Worm (Caenorhabditis elegans) whole organism, early embryonic: Measurements from ENCODE around the gene K08E3.2.

Experiments used
- B0310.2 ChIP-seq: sonication (generic microtip); optimal IDR thresholded peaks from 2 replicates; lab custom pipeline; 2016; ENCODE audit warnings: mild to moderate bottlenecking, missing genetic modification characterization, missing compliant biosample characterization
- F13C5.2 ChIP-seq: sonication (generic microtip); optimal IDR thresholded peaks from 2 replicates; lab custom pipeline; 2017; ENCODE audit warnings: mild to moderate bottlenecking, missing genetic modification characterization, inconsistent platforms, missing compliant biosample characterization
- aly-1 ChIP-seq: sonication (generic microtip); optimal IDR thresholded peaks from 2 replicates; lab custom pipeline; 2016; ENCODE audit warnings: missing genetic modification characterization, missing compliant biosample characterization
- ama-1 ChIP-seq: fragments of 150-350 bp; optimal IDR thresholded peaks from 2 replicates; lab custom pipeline; 2014
- ceh-13 ChIP-seq: fragments of 200-800 bp; sonication (Bioruptor generic); optimal IDR thresholded peaks from 2 replicates; lab custom pipeline; 2018; ENCODE audit warnings: mild to moderate bottlenecking, missing genetic modification characterization, missing compliant biosample characterization
- ceh-36 ChIP-seq: sonication (generic microtip); optimal IDR thresholded peaks from 2 replicates; lab custom pipeline; 2016; ENCODE audit warnings: missing genetic modification characterization, inconsistent platforms, missing compliant biosample characterization
- ets-7 ChIP-seq: sonication (generic microtip); optimal IDR thresholded peaks from 2 replicates; lab custom pipeline; 2016; ENCODE audit warnings: missing genotype, missing genetic modification characterization, missing compliant biosample characterization
- flt-1 ChIP-seq: fragments of 200-800 bp; sonication (Bioruptor generic); IDR thresholded peaks from 2 replicates; pipeline ENCODE4 v1.3.6; 2022; ENCODE audit warnings: missing genetic modification characterization, missing compliant biosample characterization
- hmbx-1 ChIP-seq: sonication (generic microtip); optimal IDR thresholded peaks from 2 replicates; lab custom pipeline; 2016; ENCODE audit warnings: mild to moderate bottlenecking, missing genetic modification characterization, missing compliant biosample characterization
- hmg-4 ChIP-seq: fragments of 200-800 bp; sonication (Bioruptor generic); optimal IDR thresholded peaks from 2 replicates; lab custom pipeline; 2018; ENCODE audit warnings: mild to moderate bottlenecking, missing genetic modification characterization, missing compliant biosample characterization
- hnd-1 ChIP-seq: sonication (generic microtip); optimal IDR thresholded peaks from 2 replicates; lab custom pipeline; 2016; ENCODE audit warnings: missing genetic modification characterization, missing compliant biosample characterization
- pes-1 ChIP-seq: fragments of 200-800 bp; sonication (Bioruptor generic); IDR thresholded peaks from 2 replicates; pipeline ENCODE4 v1.3.6; 2022; ENCODE audit warnings: missing genetic modification reagents, missing genetic modification characterization, missing compliant biosample characterization
- scrt-1 ChIP-seq: fragments of 200-800 bp; sonication (Bioruptor generic); IDR thresholded peaks from 2 replicates; pipeline ENCODE4 v1.3.6; 2022; ENCODE audit warnings: missing genetic modification characterization, missing compliant biosample characterization
- sea-1 ChIP-seq: fragments of 200-800 bp; sonication (Bioruptor generic); conservative IDR thresholded peaks from 2 replicates; pipeline ENCODE4 v1.3.6; 2022; ENCODE audit warnings: missing genetic modification characterization, missing compliant biosample characterization
- tbx-11 ChIP-seq: fragments of 200-800 bp; sonication (Bioruptor generic); IDR thresholded peaks from 2 replicates; pipeline ENCODE4 v1.3.6; 2022; ENCODE audit warnings: missing genetic modification characterization, missing compliant biosample characterization
- tbx-37 ChIP-seq: fragments of 200-800 bp; sonication (Bioruptor generic); conservative IDR thresholded peaks from 2 replicates; pipeline ENCODE4 v1.3.6; 2022; ENCODE audit warnings: missing genetic modification reagents, missing genetic modification characterization, missing compliant biosample characterization
- tra-4 ChIP-seq: sonication (generic microtip); optimal IDR thresholded peaks from 2 replicates; lab custom pipeline; 2017; ENCODE audit warnings: missing genetic modification characterization, missing compliant biosample characterization

Gene K08E3.2

ce11 chrIII:13710666-13711065, 37.8 kb downstream of the K08E3.2 start:
- TF ChIP-seq ceh-36 (no peak), scrt-1 (GFP tag; lab: Robert Waterston, UW) (no peak)

ce11 chrIII:13709122-13709521, 39.4 kb downstream of the K08E3.2 start:
- no peak for TF ChIP-seq ceh-13 (GFP tag; lab: Kevin White, UChicago)
- no peak for TF ChIP-seq ama-1
- no peak for TF ChIP-seq ets-7
- TF ChIP-seq scrt-1 (GFP tag; lab: Robert Waterston, UW), result no peak
- no peak for TF ChIP-seq ceh-36
- no peak for TF ChIP-seq flt-1 (GFP tag; lab: Robert Waterston, UW)
- TF ChIP-seq aly-1 (tag; lab: Kevin White, UChicago), result no peak
- TF ChIP-seq hmbx-1 (tag; lab: Kevin White, UChicago), result no peak
- no peak for TF ChIP-seq pes-1 (GFP tag; lab: Robert Waterston, UW)
- no peak for TF ChIP-seq sea-1 (GFP tag; lab: Robert Waterston, UW)
- no peak for TF ChIP-seq tra-4 (tag; lab: Kevin White, UChicago)
- no peak for TF ChIP-seq tbx-37
- no peak for TF ChIP-seq B0310.2 (tag; lab: Kevin White, UChicago)
- no peak for TF ChIP-seq F13C5.2 (tag; lab: Kevin White, UChicago)
- TF ChIP-seq hnd-1 (tag; lab: Kevin White, UChicago), result no peak
- TF ChIP-seq tbx-11 (GFP tag; lab: Robert Waterston, UW), result no peak
- TF ChIP-seq hmg-4 (GFP tag; lab: Kevin White, UChicago), result no peak

- TF ChIP-seq hmbx-1 (tag; lab: Kevin White, UChicago) (no peak), tbx-11 (GFP tag; lab: Robert Waterston, UW) (no peak), sea-1 (GFP tag; lab: Robert Waterston, UW) (no peak), ets-7 (no peak), tra-4 (tag; lab: Kevin White, UChicago) (no peak), hmg-4 (GFP tag; lab: Kevin White, UChicago) (no peak), hnd-1 (tag; lab: Kevin White, UChicago) (no peak), ceh-36 (no peak), pes-1 (GFP tag; lab: Robert Waterston, UW) (no peak)
Measured at ce11 chrIII:13708415-13708814, 40.1 kb downstream of the K08E3.2 start.

- TF ChIP-seq tbx-11 (GFP tag; lab: Robert Waterston, UW) (no peak), ets-7 (no peak), B0310.2 (tag; lab: Kevin White, UChicago) (no peak), scrt-1 (GFP tag; lab: Robert Waterston, UW) (no peak), aly-1 (tag; lab: Kevin White, UChicago) (no peak), pes-1 (GFP tag; lab: Robert Waterston, UW) (no peak), sea-1 (GFP tag; lab: Robert Waterston, UW) (no peak), hnd-1 (tag; lab: Kevin White, UChicago) (no peak), F13C5.2 (tag; lab: Kevin White, UChicago) (no peak), hmbx-1 (tag; lab: Kevin White, UChicago) (no peak), tbx-37 (no peak), tra-4 (tag; lab: Kevin White, UChicago) (no peak), hmg-4 (GFP tag; lab: Kevin White, UChicago) (no peak), ceh-13 (GFP tag; lab: Kevin White, UChicago) (no peak), flt-1 (GFP tag; lab: Robert Waterston, UW) (no peak), ama-1 (no peak), ceh-36 (no peak)
Measured at ce11 chrIII:13701691-13702090, 46.8 kb downstream of the K08E3.2 start, which contains the start of gene lit-1. Gene lit-1, plus strand, starts transcription at chrIII:13701991.

ce11 chrIII:13697822-13698221, 50.7 kb downstream of the K08E3.2 start:
- no peak for TF ChIP-seq pes-1 (GFP tag; lab: Robert Waterston, UW)
- no peak for TF ChIP-seq aly-1 (tag; lab: Kevin White, UChicago)
